Worm (Caenorhabditis elegans) whole organism, L1 larva: Measurements from ENCODE around the gene Y116F11B.6.

Experiments used
- C34B4.2 ChIP-seq: sonication (generic microtip); optimal IDR thresholded peaks from 2 replicates; lab custom pipeline; 2017; ENCODE audit warnings: mild to moderate bottlenecking, missing genetic modification characterization, missing compliant biosample characterization
- F16B12.6 ChIP-seq: fragments of 150-350 bp; optimal IDR thresholded peaks from 2 replicates; lab custom pipeline; 2014; ENCODE audit warnings: missing biosample characterization, missing genetic modification characterization
- alr-1 ChIP-seq: fragments of 200-800 bp; sonication (Bioruptor generic); optimal IDR thresholded peaks from 2 replicates; lab custom pipeline; 2018; ENCODE audit warnings: borderline replicate concordance, mild to moderate bottlenecking, missing genetic modification characterization, missing compliant biosample characterization
- ceh-63 ChIP-seq: fragments of 200-800 bp; sonication (Bioruptor generic); optimal IDR thresholded peaks from 2 replicates; lab custom pipeline; 2018; ENCODE audit warnings: mild to moderate bottlenecking, missing genetic modification characterization, missing compliant biosample characterization
- ceh-8 ChIP-seq: fragments of 200-800 bp; sonication (Bioruptor generic); optimal IDR thresholded peaks from 2 replicates; lab custom pipeline; 2018; ENCODE audit warnings: mild to moderate bottlenecking, missing genetic modification characterization, moderate library complexity, missing compliant biosample characterization
- ceh-82 ChIP-seq, 3 experiments: fragments of 150-350 bp in 1 of 3; sonication (generic microtip) in 2 of 3; optimal IDR thresholded peaks; 2 replicates each; lab custom pipeline; 2014 to 2017; ENCODE audit warnings: missing biosample characterization in 3 of 3, missing genetic modification characterization in 3 of 3
- ceh-88 ChIP-seq: fragments of 200-800 bp; sonication (Bioruptor generic); IDR thresholded peaks from 2 replicates; pipeline ENCODE4 v1.3.6; 2022; ENCODE audit warnings: missing genetic modification characterization, missing compliant biosample characterization
- ces-1 ChIP-seq: fragments of 150-350 bp; optimal IDR thresholded peaks from 2 replicates; lab custom pipeline; 2014; ENCODE audit warnings: missing biosample characterization, missing genetic modification reagents, missing genetic modification characterization
- efl-1 ChIP-seq, 4 experiments: fragments of 150-350 bp; optimal IDR thresholded peaks in 3 of 4; peaks in 1 of 4; 1 replicate in 1 of 4; 2 replicates in 3 of 4; lab custom pipeline; 2014; ENCODE audit warnings: missing biosample characterization in 2 of 4, missing genetic modification characterization in 2 of 4, missing genetic modification reagents in 2 of 4
- efl-3 ChIP-seq: fragments of 200-800 bp; sonication (Bioruptor generic); optimal IDR thresholded peaks from 2 replicates; lab custom pipeline; 2018; ENCODE audit warnings: mild to moderate bottlenecking, missing genetic modification characterization, missing compliant biosample characterization
- egl-27 ChIP-seq, 2 experiments: fragments of 150-350 bp in 1 of 2; sonication (generic microtip); optimal IDR thresholded peaks; 3 replicates each; lab custom pipeline; 2017 to 2018; ENCODE audit warnings: missing biosample characterization in 2 of 2, missing genetic modification characterization in 2 of 2, missing genetic modification reagents in 2 of 2
- elt-3 ChIP-seq, 6 experiments: fragments of 150-350 bp in 1 of 6; sonication (generic microtip); optimal IDR thresholded peaks; 2 replicates each; lab custom pipeline; 2017 to 2018; ENCODE audit warnings: missing biosample characterization in 6 of 6, missing genetic modification characterization in 6 of 6, inconsistent platforms in 1 of 6
- fkh-4 ChIP-seq: sonication (generic microtip); optimal IDR thresholded peaks from 2 replicates; lab custom pipeline; 2016; ENCODE audit warnings: missing compliant biosample characterization, missing genetic modification characterization, borderline replicate concordance
- fos-1 ChIP-seq: fragments of 150-350 bp; optimal IDR thresholded peaks from 2 replicates; lab custom pipeline; 2014; ENCODE audit warnings: missing biosample characterization, missing genetic modification characterization
- grh-1 ChIP-seq: fragments of 200-800 bp; sonication (Bioruptor generic); IDR thresholded peaks from 2 replicates; pipeline ENCODE4 v1.3.6; 2022; ENCODE audit warnings: missing genetic modification reagents, missing genetic modification characterization, missing compliant biosample characterization
- hlh-17 ChIP-seq: fragments of 200-800 bp; sonication (Bioruptor generic); optimal IDR thresholded peaks from 2 replicates; lab custom pipeline; 2018; ENCODE audit warnings: missing genetic modification characterization, mild to moderate bottlenecking, missing compliant biosample characterization, moderate library complexity, borderline replicate concordance
- hpl-2 ChIP-seq: fragments of 150-350 bp; optimal IDR thresholded peaks from 2 replicates; lab custom pipeline; 2014; ENCODE audit warnings: missing biosample characterization, missing genetic modification reagents, missing genetic modification characterization
- irx-1 ChIP-seq: sonication (generic microtip); optimal IDR thresholded peaks from 2 replicates; lab custom pipeline; 2016; ENCODE audit warnings: missing genetic modification characterization, missing compliant biosample characterization
- lin-13 ChIP-seq: fragments of 150-350 bp; optimal IDR thresholded peaks from 2 replicates; lab custom pipeline; 2014; ENCODE audit warnings: missing biosample characterization, missing genetic modification reagents, missing genetic modification characterization
- lin-14 ChIP-seq: fragments of 200-800 bp; sonication (Bioruptor generic); optimal IDR thresholded peaks from 2 replicates; lab custom pipeline; 2018; ENCODE audit warnings: mild to moderate bottlenecking, missing genetic modification characterization, moderate library complexity, missing compliant biosample characterization
- lin-15B ChIP-seq: fragments of 150-350 bp; sonication (generic microtip); optimal IDR thresholded peaks from 3 replicates; lab custom pipeline; 2014; ENCODE audit warnings: missing biosample characterization, missing genetic modification characterization
- lin-35 ChIP-seq, 2 experiments: fragments of 150-350 bp; optimal IDR thresholded peaks; 2 replicates each; lab custom pipeline; 2014; ENCODE audit warnings: missing biosample characterization in 2 of 2, missing genetic modification characterization in 2 of 2, missing genetic modification reagents in 2 of 2
- lin-39 ChIP-seq: fragments of 150-350 bp; optimal IDR thresholded peaks from 2 replicates; lab custom pipeline; 2014; ENCODE audit warnings: missing biosample characterization, missing genetic modification reagents, missing genetic modification characterization
- lir-3 ChIP-seq: sonication (generic microtip); optimal IDR thresholded peaks from 2 replicates; lab custom pipeline; 2016; ENCODE audit warnings: mild to moderate bottlenecking, missing genetic modification characterization, moderate library complexity, missing compliant biosample characterization; ENCODE audit not compliant: poor library complexity
- mab-9 ChIP-seq: fragments of 200-800 bp; sonication (Bioruptor generic); IDR thresholded peaks from 2 replicates; pipeline ENCODE4 v1.3.6; 2022; ENCODE audit warnings: missing genetic modification reagents, missing genetic modification characterization, missing compliant biosample characterization
- mdl-1 ChIP-seq, 2 experiments: fragments of 150-350 bp; optimal IDR thresholded peaks; 2 replicates each; lab custom pipeline; 2014 to 2017; ENCODE audit warnings: missing biosample characterization in 2 of 2, missing genetic modification characterization in 2 of 2, inconsistent platforms in 1 of 2
- mef-2 ChIP-seq: fragments of 150-350 bp; optimal IDR thresholded peaks from 2 replicates; lab custom pipeline; 2014; ENCODE audit warnings: missing biosample characterization, missing genetic modification characterization
- mep-1 ChIP-seq: fragments of 150-350 bp; optimal IDR thresholded peaks from 2 replicates; lab custom pipeline; 2014; ENCODE audit warnings: missing biosample characterization, missing genetic modification characterization
- nhr-19 ChIP-seq: fragments of 200-800 bp; sonication (Bioruptor generic); conservative IDR thresholded peaks from 2 replicates; pipeline ENCODE4 v1.3.6; 2022; ENCODE audit warnings: missing genetic modification characterization, missing compliant biosample characterization
- nhr-20 ChIP-seq: sonication (generic microtip); optimal IDR thresholded peaks from 2 replicates; lab custom pipeline; 2016; ENCODE audit warnings: mild to moderate bottlenecking, missing genetic modification characterization, missing compliant biosample characterization
- nhr-237 ChIP-seq: fragments of 150-350 bp; optimal IDR thresholded peaks from 2 replicates; lab custom pipeline; 2014; ENCODE audit warnings: missing biosample characterization, missing genetic modification characterization
- nhr-28 ChIP-seq: fragments of 150-350 bp; optimal IDR thresholded peaks from 2 replicates; lab custom pipeline; 2014; ENCODE audit warnings: missing biosample characterization, missing genetic modification characterization
- nhr-77 ChIP-seq: fragments of 150-350 bp; optimal IDR thresholded peaks from 2 replicates; lab custom pipeline; 2014; ENCODE audit warnings: missing biosample characterization, missing genetic modification characterization
- nhr-84 ChIP-seq: sonication (generic microtip); optimal IDR thresholded peaks from 2 replicates; lab custom pipeline; 2017; ENCODE audit warnings: missing biosample characterization, missing genetic modification characterization
- nhr-85 ChIP-seq: sonication (generic microtip); peaks from one replicate; lab custom pipeline; 2016; ENCODE audit warnings: missing genetic modification characterization, inconsistent platforms, missing compliant biosample characterization
- nhr-90 ChIP-seq: sonication (generic microtip); optimal IDR thresholded peaks from 2 replicates; lab custom pipeline; 2016; ENCODE audit warnings: mild to moderate bottlenecking, missing genetic modification characterization, missing compliant biosample characterization; ENCODE audit not compliant: poor library complexity
- pag-3 ChIP-seq: sonication (generic microtip); optimal IDR thresholded peaks from 2 replicates; lab custom pipeline; 2017; ENCODE audit warnings: missing genetic modification characterization, mild to moderate bottlenecking, missing compliant biosample characterization, antibody characterized with exemption, borderline replicate concordance; ENCODE audit not compliant: insufficient read depth
- snpc-4 ChIP-seq: fragments of 150-350 bp; optimal IDR thresholded peaks from 2 replicates; lab custom pipeline; 2014; ENCODE audit warnings: missing biosample characterization, missing genetic modification characterization
- sox-4 ChIP-seq: sonication (generic microtip); optimal IDR thresholded peaks from 2 replicates; lab custom pipeline; 2016; ENCODE audit warnings: missing genetic modification characterization, missing compliant biosample characterization
- unc-62 ChIP-seq: fragments of 150-350 bp; optimal IDR thresholded peaks from 2 replicates; lab custom pipeline; 2014; ENCODE audit warnings: missing biosample characterization, missing genetic modification reagents, missing genetic modification characterization
- unc-98 ChIP-seq: fragments of 200-800 bp; sonication (Bioruptor generic); IDR thresholded peaks from 2 replicates; pipeline ENCODE4 v1.3.6; 2022; ENCODE audit warnings: missing genetic modification characterization, missing compliant biosample characterization
- zag-1 ChIP-seq: fragments of 150-350 bp; optimal IDR thresholded peaks from 2 replicates; lab custom pipeline; 2014; ENCODE audit warnings: missing biosample characterization, missing genetic modification characterization
- zip-4 ChIP-seq: fragments of 200-800 bp; sonication (Bioruptor generic); optimal IDR thresholded peaks from 2 replicates; lab custom pipeline; 2018; ENCODE audit warnings: mild to moderate bottlenecking, missing genetic modification characterization, moderate library complexity, missing compliant biosample characterization
- ztf-11 ChIP-seq, 2 experiments: sonication (generic microtip); optimal IDR thresholded peaks; 2 replicates each; lab custom pipeline; 2016 to 2017; ENCODE audit warnings: missing genetic modification characterization in 2 of 2, missing biosample characterization in 1 of 2, missing compliant biosample characterization in 1 of 2

The Y116F11B.6 gene

DNA sequence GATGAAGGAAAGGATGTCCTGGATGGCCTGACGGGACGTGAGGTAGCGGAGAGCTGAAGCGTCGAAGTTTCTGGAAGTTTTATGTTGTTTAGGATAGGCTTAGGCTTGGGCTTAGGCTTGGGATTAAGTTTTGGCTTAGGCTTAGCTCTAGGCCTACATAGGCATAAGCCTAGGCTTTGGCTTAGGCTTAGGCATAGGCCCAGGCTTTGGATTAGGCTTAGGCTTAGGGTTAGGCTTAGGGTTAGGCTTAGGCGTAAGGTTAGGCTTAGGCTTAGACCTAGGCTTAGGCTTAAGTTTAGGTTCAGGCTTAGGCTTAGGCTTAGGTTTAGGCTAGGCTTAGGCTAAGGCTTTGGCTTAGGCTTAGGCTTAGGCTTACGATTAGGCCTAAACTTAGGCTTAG is 16.6 kb downstream of the Y116F11B.6 start:
- TF ChIP-seq lin-39 = no peak

DNA sequence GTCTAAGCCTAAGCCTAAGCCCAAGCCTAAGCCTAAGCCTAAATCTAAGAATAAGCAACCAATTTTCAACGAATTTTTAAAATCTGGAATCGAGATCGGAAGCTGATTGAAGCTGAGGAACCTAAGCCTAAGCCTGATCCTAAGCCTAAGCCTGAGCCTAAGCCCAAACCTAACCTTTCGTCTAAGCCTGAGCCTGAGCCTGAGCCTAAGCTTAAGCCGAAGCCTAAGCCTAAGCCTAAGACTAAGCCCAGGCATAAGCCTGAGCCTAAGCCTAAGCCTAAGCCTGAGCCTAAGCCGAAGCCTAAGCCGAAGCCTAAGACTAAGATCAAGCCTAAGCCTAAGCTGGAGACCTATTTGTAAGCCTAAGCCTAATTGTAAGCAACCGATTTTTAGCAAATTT is 18.3 kb downstream of the Y116F11B.6 start:
- TF ChIP-seq mef-2 = no peak
- no peak for TF ChIP-seq ztf-11 (tag; optimal IDR thresholded peaks at IDR 0.05; lab: Kevin White, UChicago)
- no peak for TF ChIP-seq nhr-90 (tag; lab: Kevin White, UChicago)
- TF ChIP-seq mep-1 = no peak
- TF ChIP-seq nhr-84 (tag; lab: Kevin White, UChicago) = no peak
- no peak for TF ChIP-seq nhr-19 (GFP tag; lab: Robert Waterston, UW)
- no peak for TF ChIP-seq lin-14 (GFP tag; lab: Kevin White, UChicago)
- TF ChIP-seq lin-15B (tag; lab: Kevin White, UChicago) = no peak
- TF ChIP-seq ceh-88 (GFP tag; lab: Robert Waterston, UW) = no peak
- TF ChIP-seq, all 84 proteins: peak for 0

DNA sequence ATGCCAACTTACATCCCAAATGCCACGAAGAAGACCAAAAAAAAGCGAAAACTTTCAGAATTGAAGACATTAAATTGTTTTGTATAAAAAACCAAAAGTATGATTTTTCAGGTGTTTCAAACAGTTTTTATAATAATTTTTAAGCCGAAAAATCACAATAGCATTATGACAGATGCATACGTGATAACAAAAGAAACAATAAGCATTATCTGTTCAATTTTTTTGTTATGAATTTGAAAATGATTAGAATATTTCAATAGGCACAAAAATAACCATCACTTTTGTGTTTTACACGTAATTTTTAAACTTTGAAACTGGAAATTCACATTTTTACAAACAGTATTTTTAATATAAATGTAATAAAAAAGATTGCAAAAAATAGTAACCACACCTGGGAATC is 23.7 kb downstream of the Y116F11B.6 start, which contains the start of gene Y116F11B.17:
Y116F11B.17 (minus strand) TSS at position 101 of the 400 bp plus-strand sequence.
- TF ChIP-seq alr-1 (no peak), efl-1 (optimal IDR thresholded peaks at IDR 0.05; lab: Kevin White, UChicago) (no peak), efl-1 (GFP tag; optimal IDR thresholded peaks at IDR 0.05 in 1 of 2; lab: Kevin White, UChicago) (no peak), fkh-4 (tag; lab: Kevin White, UChicago) (no peak), elt-3 (tag; optimal IDR thresholded peaks at IDR 0.05; lab: Kevin White, UChicago) (no peak), nhr-28 (no peak), nhr-20 (tag; lab: Kevin White, UChicago) (no peak), ces-1 (GFP tag; lab: Kevin White, UChicago) (no peak), zip-4 (GFP tag; lab: Kevin White, UChicago) (no peak), mef-2 (no peak), nhr-237 (tag; lab: Kevin White, UChicago) (no peak), sox-4 (tag; lab: Kevin White, UChicago) (no peak), egl-27 (tag; optimal IDR thresholded peaks at IDR 0.05; lab: Kevin White, UChicago) (no peak), nhr-77 (no peak), irx-1 (tag; lab: Kevin White, UChicago) (no peak)

- TF ChIP-seq zag-1 (tag; lab: Kevin White, UChicago) (no peak), ceh-82 (tag; optimal IDR thresholded peaks at IDR 0.05; lab: Kevin White, UChicago) (no peak), unc-98 (GFP tag; lab: Robert Waterston, UW) (no peak), ceh-63 (no peak), snpc-4 (tag; lab: Kevin White, UChicago) (no peak), mab-9 (GFP tag; lab: Robert Waterston, UW) (no peak), nhr-20 (tag; lab: Kevin White, UChicago) (no peak), fos-1 (tag; lab: Kevin White, UChicago) (no peak), nhr-19 (GFP tag; lab: Robert Waterston, UW) (no peak), ceh-8 (GFP tag; lab: Kevin White, UChicago) (no peak), nhr-85 (tag; lab: Kevin White, UChicago) (no peak), unc-62 (GFP tag; lab: Kevin White, UChicago) (no peak), nhr-28 (no peak), sox-4 (tag; lab: Kevin White, UChicago) (no peak), hpl-2 (GFP tag; lab: Kevin White, UChicago) (no peak)
- TF ChIP-seq, all 84 proteins: peak for 0
Measured at ce11 chrV:19820178-19820577, 25.6 kb downstream of the Y116F11B.6 start.

- TF ChIP-seq hlh-17 (GFP tag; lab: Kevin White, UChicago) (no peak), efl-3 (no peak), grh-1 (GFP tag; lab: Robert Waterston, UW) (no peak), sox-4 (tag; lab: Kevin White, UChicago) (no peak), C34B4.2 (no peak), nhr-90 (tag; lab: Kevin White, UChicago) (no peak), ceh-63 (no peak), pag-3 (tag; lab: Kevin White, UChicago) (no peak), ceh-88 (GFP tag; lab: Robert Waterston, UW) (no peak), mdl-1 (tag; optimal IDR thresholded peaks at IDR 0.05; lab: Kevin White, UChicago) (no peak), lir-3 (tag; lab: Kevin White, UChicago) (no peak), lin-13 (GFP tag; lab: Kevin White, UChicago) (no peak), F16B12.6 (tag; lab: Kevin White, UChicago) (no peak), lin-35 (GFP tag; optimal IDR thresholded peaks at IDR 0.05; lab: Kevin White, UChicago) (no peak)
Measured at ce11 chrV:19814833-19815232, 30.9 kb downstream of the Y116F11B.6 start, which contains the start of gene daf-28. daf-28 (plus strand) TSS chrV:19815133.
